Fruit fly (Drosophila melanogaster) Kc167 (cell line): Measurements from ENCODE around the gene CG9171.

Source experiments
- Sin3A ChIP-seq: fragments of >200 bp; optimal IDR thresholded peaks from 2 replicates; lab custom pipeline; 2018; ENCODE audit warnings: missing external identifiers
- h ChIP-seq: fragments of >200 bp; optimal IDR thresholded peaks from 3 replicates; lab custom pipeline; 2018; ENCODE audit warnings: missing external identifiers
- insv ChIP-seq: fragments of >200 bp; optimal IDR thresholded peaks from 3 replicates; lab custom pipeline; 2018; ENCODE audit warnings: missing external identifiers

DNA sequence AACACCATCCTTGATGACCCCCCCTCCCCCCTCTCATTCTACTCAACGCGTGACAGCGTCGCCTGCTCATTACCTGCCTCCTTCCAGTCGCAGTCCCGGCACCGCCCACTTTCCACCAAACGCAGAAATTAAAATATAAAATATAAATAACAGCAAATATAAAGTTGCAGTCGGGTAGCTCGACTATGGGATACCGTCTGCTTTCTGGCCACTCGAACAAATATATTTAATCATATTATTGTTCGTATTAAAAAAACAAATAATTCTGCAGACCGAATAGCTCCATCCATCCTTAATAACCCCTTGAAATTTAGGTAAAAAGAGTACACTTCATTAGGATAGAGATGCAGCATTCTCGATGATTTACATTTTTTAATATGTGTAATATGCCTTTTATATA, 51.9 kb downstream of the CG9171 start:
- TF ChIP-seq insv (lab: Kevin White, UChicago), result no peak
- no peak for TF ChIP-seq Sin3A (lab: Kevin White, UChicago)
- no peak for TF ChIP-seq h
